Worm (Caenorhabditis elegans) whole organism, L4 larva: ENCODE data around the gene mam-7.

ENCODE experiments used
- D1046.2 ChIP-seq: fragments of 200-800 bp; sonication (Bioruptor generic); IDR thresholded peaks from 2 replicates; pipeline ENCODE4 v1.3.6; 2022; ENCODE audit warnings: missing genetic modification characterization, missing compliant biosample characterization
- R02D3.7 ChIP-seq: fragments of 150-350 bp; sonication (generic microtip); optimal IDR thresholded peaks from 3 replicates; lab custom pipeline; 2014; ENCODE audit warnings: missing biosample characterization, missing genetic modification characterization
- T20F7.1 ChIP-seq: fragments of 200-800 bp; sonication (Bioruptor generic); optimal IDR thresholded peaks from 2 replicates; lab custom pipeline; 2018; ENCODE audit warnings: mild to moderate bottlenecking, missing genetic modification characterization, missing compliant biosample characterization
- Y75B8A.6 ChIP-seq: fragments of 200-800 bp; sonication (Bioruptor generic); IDR thresholded peaks from 2 replicates; pipeline ENCODE4 v1.3.6; 2022; ENCODE audit warnings: missing genetic modification reagents, missing genetic modification characterization, missing compliant biosample characterization
- aly-2 ChIP-seq: sonication (generic microtip); optimal IDR thresholded peaks from 2 replicates; lab custom pipeline; 2018; ENCODE audit warnings: missing biosample characterization, missing genetic modification characterization
- ama-1 ChIP-seq: fragments of 150-350 bp; optimal IDR thresholded peaks from 2 replicates; lab custom pipeline; 2014; ENCODE audit warnings: inconsistent platforms, mixed read lengths
- arid-1 ChIP-seq: fragments of 200-800 bp; sonication (Bioruptor generic); conservative IDR thresholded peaks from 2 replicates; pipeline ENCODE4 v1.3.6; 2022; ENCODE audit warnings: missing genetic modification reagents, missing genetic modification characterization, missing compliant biosample characterization
- ceh-28 ChIP-seq: fragments of 150-350 bp; optimal IDR thresholded peaks from 2 replicates; lab custom pipeline; 2014; ENCODE audit warnings: missing biosample characterization, missing genetic modification reagents, missing genetic modification characterization
- ceh-32 ChIP-seq: sonication (generic microtip); optimal IDR thresholded peaks from 2 replicates; lab custom pipeline; 2016; ENCODE audit warnings: mild to moderate bottlenecking, missing genetic modification characterization, missing compliant biosample characterization; ENCODE audit not compliant: poor library complexity
- ces-1 ChIP-seq: fragments of 150-350 bp; sonication (generic microtip); optimal IDR thresholded peaks from 4 replicates; lab custom pipeline; 2014; ENCODE audit warnings: missing biosample characterization, missing genetic modification reagents, missing genetic modification characterization
- dmd-6 ChIP-seq: fragments of 200-800 bp; sonication (Bioruptor generic); IDR thresholded peaks from 2 replicates; pipeline ENCODE4 v1.3.6; 2022; ENCODE audit warnings: missing genetic modification reagents, missing genetic modification characterization, missing compliant biosample characterization
- fkh-10 ChIP-seq: fragments of 150-350 bp; optimal IDR thresholded peaks from 2 replicates; lab custom pipeline; 2014; ENCODE audit warnings: missing biosample characterization, missing genetic modification reagents, missing genetic modification characterization
- hif-1 ChIP-seq, 2 experiments: sonication (generic microtip); optimal IDR thresholded peaks; 2 replicates each; lab custom pipeline; 2016 to 2017; ENCODE audit warnings: missing compliant biosample characterization in 2 of 2, missing genetic modification characterization in 2 of 2, missing genetic modification reagents in 2 of 2, missing genotype in 2 of 2, mild to moderate bottlenecking in 1 of 2
- lim-7 ChIP-seq: fragments of 200-800 bp; sonication (Bioruptor generic); IDR thresholded peaks from 2 replicates; pipeline ENCODE4 v1.3.6; 2022; ENCODE audit warnings: missing genetic modification characterization, missing compliant biosample characterization
- lin-1 ChIP-seq: fragments of 200-800 bp; sonication (Bioruptor generic); IDR thresholded peaks from 2 replicates; pipeline ENCODE4 v1.3.6; 2022; ENCODE audit warnings: missing genetic modification reagents, missing genetic modification characterization, missing compliant biosample characterization
- lin-29 ChIP-seq: fragments of 200-800 bp; sonication (Bioruptor generic); IDR thresholded peaks from 2 replicates; pipeline ENCODE4 v1.3.6; 2022; ENCODE audit warnings: missing genetic modification reagents, missing genetic modification characterization, missing compliant biosample characterization
- lin-38 ChIP-seq: fragments of 200-800 bp; sonication (Bioruptor generic); IDR thresholded peaks from 2 replicates; pipeline ENCODE4 v1.3.6; 2022; ENCODE audit warnings: missing genetic modification reagents, missing genetic modification characterization, missing compliant biosample characterization
- lir-3 ChIP-seq: sonication (generic microtip); optimal IDR thresholded peaks from 2 replicates; lab custom pipeline; 2016; ENCODE audit warnings: mild to moderate bottlenecking, missing genetic modification characterization, missing compliant biosample characterization
- mxl-2 ChIP-seq: fragments of 200-800 bp; sonication (Bioruptor generic); conservative IDR thresholded peaks from 2 replicates; pipeline ENCODE4 v1.3.6; 2022; ENCODE audit warnings: missing genetic modification reagents, missing genetic modification characterization, missing compliant biosample characterization
- nhr-102 ChIP-seq: sonication (generic microtip); optimal IDR thresholded peaks from 2 replicates; lab custom pipeline; 2016; ENCODE audit warnings: mild to moderate bottlenecking, missing genetic modification characterization, moderate library complexity, missing compliant biosample characterization
- nhr-11 ChIP-seq: fragments of 150-350 bp; optimal IDR thresholded peaks from 2 replicates; lab custom pipeline; 2014; ENCODE audit warnings: missing biosample characterization, missing genetic modification characterization
- pha-4 ChIP-seq, 2 experiments: fragments of 150-350 bp in 1 of 2; fragments of 200-800 bp in 1 of 2; sonication (Bioruptor generic) in 1 of 2; IDR thresholded peaks in 1 of 2; optimal IDR thresholded peaks in 1 of 2; 2 replicates each; pipeline versions ENCODE4 v1.3.6 to Lab custom; 2014 to 2022; ENCODE audit warnings: missing genetic modification characterization in 2 of 2, missing genetic modification reagents in 2 of 2, missing biosample characterization in 1 of 2, missing compliant biosample characterization in 1 of 2
- php-3 ChIP-seq: fragments of 200-800 bp; sonication (Bioruptor generic); IDR thresholded peaks from 2 replicates; pipeline ENCODE4 v1.3.6; 2022; ENCODE audit warnings: missing genetic modification reagents, missing genetic modification characterization, missing compliant biosample characterization
- pqm-1 ChIP-seq: sonication (generic microtip); optimal IDR thresholded peaks from 2 replicates; lab custom pipeline; 2017; ENCODE audit warnings: missing biosample characterization, missing genetic modification characterization
- rbr-2 ChIP-seq: sonication (generic microtip); optimal IDR thresholded peaks from 2 replicates; lab custom pipeline; 2016; ENCODE audit warnings: missing genotype, missing genetic modification characterization, missing compliant biosample characterization
- sdz-12 ChIP-seq: fragments of 200-800 bp; sonication (Bioruptor generic); optimal IDR thresholded peaks from 2 replicates; lab custom pipeline; 2018; ENCODE audit warnings: mild to moderate bottlenecking, missing genetic modification characterization, missing compliant biosample characterization
- set-16 ChIP-seq: fragments of 200-800 bp; sonication (Bioruptor generic); IDR thresholded peaks from 2 replicates; pipeline ENCODE4 v1.3.6; 2022; ENCODE audit warnings: missing genetic modification reagents, missing genetic modification characterization, missing compliant biosample characterization
- skn-1 ChIP-seq: fragments of 150-350 bp; optimal IDR thresholded peaks from 2 replicates; lab custom pipeline; 2014; ENCODE audit warnings: missing biosample characterization, missing genetic modification characterization
- snpc-1.2 ChIP-seq: fragments of 200-800 bp; sonication (Bioruptor generic); IDR thresholded peaks from 2 replicates; pipeline ENCODE4 v1.3.6; 2022; ENCODE audit warnings: missing genetic modification reagents, missing genetic modification characterization, missing compliant biosample characterization
- spr-1 ChIP-seq: sonication (generic microtip); optimal IDR thresholded peaks from 2 replicates; lab custom pipeline; 2016; ENCODE audit warnings: mild to moderate bottlenecking, missing genetic modification characterization, missing compliant biosample characterization
- unc-62 ChIP-seq, 3 experiments: fragments of 150-350 bp in 1 of 3; sonication (generic microtip); optimal IDR thresholded peaks in 2 of 3; peaks in 1 of 3; 1 replicate in 1 of 3; 2 replicates in 2 of 3; lab custom pipeline; 2014 to 2017; ENCODE audit warnings: missing biosample characterization in 3 of 3, missing genetic modification characterization in 3 of 3, missing genetic modification reagents in 3 of 3, missing genotype in 1 of 3
- zip-11 ChIP-seq: fragments of 200-800 bp; sonication (Bioruptor generic); IDR thresholded peaks from 2 replicates; pipeline ENCODE4 v1.3.6; 2022; ENCODE audit warnings: missing genetic modification characterization, missing compliant biosample characterization

mam-7 gene

DNA sequence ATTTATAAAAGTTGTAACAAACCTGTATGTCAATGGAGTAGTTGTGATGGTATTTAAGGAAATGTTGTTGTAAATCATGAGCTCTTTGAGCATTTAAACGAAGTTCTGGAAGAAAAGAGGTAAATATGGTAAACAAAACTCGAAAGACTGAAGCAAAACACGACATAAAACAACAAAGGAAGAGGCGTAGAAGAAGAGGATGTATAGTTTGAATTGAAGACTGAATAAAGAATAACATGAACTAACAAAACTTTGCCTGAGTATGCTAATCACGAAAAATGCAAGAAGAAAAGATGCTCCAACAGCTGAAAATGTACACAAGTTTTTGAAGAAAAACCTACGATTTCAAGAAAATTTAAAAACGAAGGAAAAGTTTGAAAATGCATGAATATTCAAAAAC, 21.9 kb upstream of the mam-7 start, which contains the start of gene ZK757.1:
TSS of gene ZK757.1 (minus strand) at position 101 of the 400 bp plus-strand sequence.
- TF ChIP-seq spr-1 (tag; lab: Kevin White, UChicago) = no peak
- no peak for TF ChIP-seq hif-1 (tag; optimal IDR thresholded peaks at IDR 0.05; lab: Kevin White, UChicago)

DNA sequence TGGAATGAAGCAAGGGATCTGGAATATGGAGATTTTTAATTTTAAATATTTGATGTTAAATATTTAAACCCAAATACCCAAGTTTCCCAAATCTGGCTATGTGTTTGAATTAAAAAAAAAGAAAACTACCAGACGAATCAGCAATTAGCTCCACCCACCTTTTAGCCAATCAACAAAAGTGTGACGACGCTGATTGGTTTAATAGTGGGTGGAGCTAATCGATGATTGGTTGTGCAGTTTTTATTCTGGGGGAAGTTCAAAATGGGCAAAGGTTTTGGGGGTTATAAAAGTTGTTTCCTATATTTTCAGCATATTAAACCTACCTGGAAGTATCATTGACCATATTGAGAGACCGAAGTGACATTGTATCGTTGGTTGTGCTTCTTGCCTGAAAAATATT, 18.4 kb upstream of the mam-7 start:
- no peak for TF ChIP-seq T20F7.1 (GFP tag; lab: Kevin White, UChicago)
- TF ChIP-seq php-3 (GFP tag; lab: Robert Waterston, UW) = no peak
- TF ChIP-seq lim-7 = no peak
- no peak for TF ChIP-seq nhr-11
- TF ChIP-seq arid-1 = no peak
- no peak for TF ChIP-seq snpc-1.2
- no peak for TF ChIP-seq lin-1 (GFP tag; lab: Robert Waterston, UW)
- no peak for TF ChIP-seq dmd-6 (GFP tag; lab: Robert Waterston, UW)
- TF ChIP-seq nhr-102 (tag; lab: Kevin White, UChicago) = no peak
- TF ChIP-seq lin-38 (GFP tag; lab: Robert Waterston, UW) = no peak
- no peak for TF ChIP-seq mxl-2 (GFP tag; lab: Robert Waterston, UW)
- no peak for TF ChIP-seq unc-62 (GFP tag; optimal IDR thresholded peaks at IDR 0.05 in 1 of 2; lab: Kevin White, UChicago)
- TF ChIP-seq unc-62 (tag; optimal IDR thresholded peaks at IDR 0.05; lab: Kevin White, UChicago) = no peak
- TF ChIP-seq lin-29 (GFP tag; lab: Robert Waterston, UW) = no peak
- TF ChIP-seq fkh-10 (GFP tag; lab: Kevin White, UChicago) = no peak
- no peak for TF ChIP-seq skn-1 (tag; lab: Kevin White, UChicago)
- TF ChIP-seq, all 104 proteins: peak for 0

DNA sequence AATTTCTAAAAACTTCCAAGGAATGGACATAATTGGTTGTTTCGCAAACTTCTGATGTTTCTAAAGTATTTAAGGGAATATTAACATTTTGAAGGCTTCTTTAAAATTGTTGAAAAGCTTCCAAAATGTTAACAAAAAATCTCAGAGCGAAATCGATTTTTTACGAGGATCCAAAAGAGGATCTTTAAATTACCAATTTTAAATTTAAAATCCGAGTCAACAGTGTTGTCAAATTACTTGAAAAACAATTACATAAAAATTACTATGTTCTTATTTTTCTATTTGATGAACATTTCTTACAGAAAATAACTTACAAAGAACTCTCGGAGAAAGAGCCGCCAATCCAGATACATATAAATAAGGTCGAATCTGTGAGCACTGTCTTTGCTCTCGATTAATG, 16.0 kb upstream of the mam-7 start, which contains the start of gene ZK757.10:
TSS of gene ZK757.10 (plus strand) at position 301 of the 400 bp plus-strand sequence.
- TF ChIP-seq aly-2 (tag; lab: Kevin White, UChicago) = no peak
- TF ChIP-seq set-16 (GFP tag; lab: Robert Waterston, UW) = no peak
- no peak for TF ChIP-seq lir-3
- no peak for TF ChIP-seq R02D3.7 (tag; lab: Kevin White, UChicago)
- no peak for TF ChIP-seq pqm-1
- no peak for TF ChIP-seq ceh-28
- TF ChIP-seq Y75B8A.6 (GFP tag; lab: Robert Waterston, UW) = no peak
- TF ChIP-seq ces-1 = no peak
- TF ChIP-seq php-3 (GFP tag; lab: Robert Waterston, UW) = no peak
- TF ChIP-seq mxl-2 (GFP tag; lab: Robert Waterston, UW) = no peak
- no peak for TF ChIP-seq ceh-32 (tag; lab: Kevin White, UChicago)
- no peak for TF ChIP-seq rbr-2 (tag; lab: Kevin White, UChicago)
- no peak for TF ChIP-seq sdz-12 (GFP tag; lab: Kevin White, UChicago)
- no peak for TF ChIP-seq zip-11 (GFP tag; lab: Robert Waterston, UW)
- no peak for TF ChIP-seq ama-1 (lab: Kevin White, UChicago)
- no peak for TF ChIP-seq D1046.2

DNA sequence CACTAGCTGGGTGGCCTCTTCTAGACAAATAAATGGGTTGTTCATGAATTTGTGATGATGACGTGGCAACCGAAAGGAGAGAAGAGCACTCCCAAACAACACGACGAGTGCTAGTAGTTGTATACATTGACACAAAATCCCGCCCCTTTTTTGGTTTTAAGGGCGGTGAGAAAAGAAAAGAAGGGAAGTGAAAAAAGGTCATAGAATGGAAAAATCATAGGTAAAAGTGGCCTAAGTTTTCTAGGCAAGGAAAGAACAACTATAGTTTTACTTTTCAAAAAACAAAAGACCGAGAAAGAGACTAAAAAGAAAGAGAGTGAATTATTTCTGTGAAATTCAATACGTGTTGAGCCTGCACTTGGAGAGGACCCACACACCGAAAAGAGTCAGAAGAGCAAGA, 14.1 kb upstream of the mam-7 start, which contains the start of gene ZK757.2:
TSS of gene ZK757.2 (minus strand) at position 101 of the 400 bp plus-strand sequence.
- TF ChIP-seq lin-38 (GFP tag; lab: Robert Waterston, UW) = no peak
- no peak for TF ChIP-seq pha-4 (GFP tag; IDR thresholded peaks at IDR 0.05; lab: Robert Waterston, UW)
- no peak for TF ChIP-seq pha-4 (tag; optimal IDR thresholded peaks at IDR 0.05; lab: Kevin White, UChicago)
- TF ChIP-seq fkh-10 (GFP tag; lab: Kevin White, UChicago) = no peak

DNA sequence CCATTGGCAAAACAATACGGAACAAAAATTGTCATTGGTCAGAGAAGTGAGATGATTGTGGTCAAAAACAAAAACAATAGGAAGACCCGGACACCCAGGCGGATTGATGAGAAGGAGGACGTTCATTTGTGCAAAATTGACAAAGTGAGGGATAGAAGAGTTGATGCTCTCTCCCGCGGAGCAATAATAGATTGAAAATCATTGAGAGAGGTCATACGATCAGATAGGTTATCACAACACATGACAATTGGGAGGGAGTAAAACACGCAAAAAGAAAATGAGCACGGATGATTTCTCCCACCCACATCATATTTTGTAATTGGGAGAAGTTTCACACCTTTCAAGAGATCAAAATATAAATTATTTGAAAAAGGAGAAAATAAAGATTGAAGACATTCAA, 7.3 kb upstream of the mam-7 start:
- TF ChIP-seq nhr-11 = peak; percentile 6
- TF ChIP-seq lim-7 = no peak
